Fruit fly (Drosophila melanogaster) whole organism, embryonic: Measurements from ENCODE around the gene mRpS33.

Experiments
- ATbp ChIP-seq: fragments of 200-800 bp; sonication (Bioruptor generic); optimal IDR thresholded peaks from 2 replicates; lab custom pipeline; 2017; ENCODE audit warnings: missing biosample characterization, mild to moderate bottlenecking, missing genetic modification characterization, missing genetic modification reagents
- Adf1 ChIP-seq: fragments of 200-800 bp; sonication (Bioruptor generic); IDR thresholded peaks from 2 replicates; pipeline ENCODE4 v1.3.6; 2022; ENCODE audit warnings: missing biosample characterization, missing genetic modification characterization
- B-H2 ChIP-seq: fragments of 200-800 bp; sonication (Bioruptor generic); optimal IDR thresholded peaks from 2 replicates; lab custom pipeline; 2018; ENCODE audit warnings: missing biosample characterization, mild to moderate bottlenecking, missing genetic modification characterization
- BEAF-32 ChIP-seq: fragments of 200-800 bp; sonication (Bioruptor generic); optimal IDR thresholded peaks from 3 replicates; lab custom pipeline; 2017; ENCODE audit warnings: missing biosample characterization, missing genetic modification characterization, mild to moderate bottlenecking, moderate library complexity, missing genetic modification reagents
- CG10267 ChIP-seq: fragments of 200-800 bp; sonication (Bioruptor generic); optimal IDR thresholded peaks from 2 replicates; lab custom pipeline; 2018; ENCODE audit warnings: missing biosample characterization, mild to moderate bottlenecking, missing genetic modification characterization, moderate library complexity
- CG12391 ChIP-seq: fragments of 200-800 bp; sonication (Bioruptor generic); optimal IDR thresholded peaks from 3 replicates; lab custom pipeline; 2018; ENCODE audit warnings: missing biosample characterization, mild to moderate bottlenecking, missing genetic modification characterization, moderate library complexity
- CG12942 ChIP-seq: fragments of 200-800 bp; sonication (Bioruptor generic); optimal IDR thresholded peaks from 3 replicates; lab custom pipeline; 2016; ENCODE audit warnings: missing biosample characterization, missing genetic modification characterization
- CG13287 ChIP-seq: fragments of 200-800 bp; sonication (Bioruptor generic); IDR thresholded peaks from 2 replicates; pipeline ENCODE4 v1.3.6; 2022; ENCODE audit warnings: missing biosample characterization, missing genetic modification characterization; ENCODE audit not compliant: partially characterized antibody
- CG14710 ChIP-seq: fragments of 200-800 bp; sonication (Bioruptor generic); optimal IDR thresholded peaks from 3 replicates; lab custom pipeline; 2019; ENCODE audit warnings: missing biosample characterization, mild to moderate bottlenecking, missing genetic modification characterization, moderate library complexity
- CG14965 ChIP-seq: fragments of 200-800 bp; sonication (Bioruptor generic); optimal IDR thresholded peaks from 2 replicates; lab custom pipeline; 2016; ENCODE audit warnings: missing biosample characterization, missing genetic modification characterization, borderline replicate concordance
- CG15479 ChIP-seq: fragments of 200-800 bp; sonication (Bioruptor generic); optimal IDR thresholded peaks from 3 replicates; lab custom pipeline; 2019; ENCODE audit warnings: missing biosample characterization, mild to moderate bottlenecking, missing genetic modification characterization, moderate library complexity
- CG2129 ChIP-seq: fragments of 200-800 bp; sonication (Bioruptor generic); IDR thresholded peaks from 2 replicates; pipeline ENCODE4 v1.3.6; 2022; ENCODE audit warnings: missing biosample characterization, missing genetic modification characterization; ENCODE audit not compliant: partially characterized antibody
- CG2875 ChIP-seq: fragments of 200-800 bp; sonication (Bioruptor generic); optimal IDR thresholded peaks from 2 replicates; lab custom pipeline; 2017; ENCODE audit warnings: missing biosample characterization, mild to moderate bottlenecking, missing genetic modification characterization, missing genetic modification reagents
- CG31441 ChIP-seq: fragments of 200-800 bp; sonication (Bioruptor generic); IDR thresholded peaks from 2 replicates; pipeline ENCODE4 v1.3.6; 2022; ENCODE audit warnings: missing biosample characterization, missing genetic modification characterization
- CG34376 ChIP-seq: fragments of 200-800 bp; sonication (Bioruptor generic); optimal IDR thresholded peaks from 2 replicates; lab custom pipeline; 2018; ENCODE audit warnings: missing biosample characterization, mild to moderate bottlenecking, missing genetic modification characterization
- CG4424 ChIP-seq: fragments of 200-800 bp; sonication (Bioruptor generic); optimal IDR thresholded peaks from 3 replicates; lab custom pipeline; 2016; ENCODE audit warnings: missing biosample characterization, missing genetic modification characterization
- CG5180 ChIP-seq: fragments of 200-800 bp; sonication (Bioruptor generic); optimal IDR thresholded peaks from 3 replicates; lab custom pipeline; 2017; ENCODE audit warnings: missing biosample characterization, missing genetic modification characterization, mild to moderate bottlenecking, moderate library complexity, missing genetic modification reagents
- CG8359 ChIP-seq: fragments of 200-800 bp; sonication (Bioruptor generic); optimal IDR thresholded peaks from 2 replicates; lab custom pipeline; 2017; ENCODE audit warnings: missing biosample characterization, mild to moderate bottlenecking, missing genetic modification characterization, borderline replicate concordance
- CG8478 ChIP-seq: fragments of >200 bp; optimal IDR thresholded peaks from 2 replicates; lab custom pipeline; 2018
- CG8944 ChIP-seq: fragments of 200-800 bp; sonication (Bioruptor generic); optimal IDR thresholded peaks from 3 replicates; lab custom pipeline; 2016; ENCODE audit warnings: missing biosample characterization, missing genetic modification characterization
- Dbx ChIP-seq: fragments of 200-800 bp; sonication (Bioruptor generic); IDR thresholded peaks from 3 replicates; pipeline ENCODE4 v1.3.6; 2022; ENCODE audit warnings: missing biosample characterization, missing genetic modification characterization
- Dip2 ChIP-seq: fragments of 200-800 bp; sonication (Bioruptor generic); IDR thresholded peaks from 2 replicates; pipeline ENCODE4 v1.3.6; 2022; ENCODE audit warnings: missing biosample characterization, missing genetic modification characterization
- Dp ChIP-seq: fragments of 200-800 bp; sonication (Bioruptor generic); optimal IDR thresholded peaks from 2 replicates; lab custom pipeline; 2018; ENCODE audit warnings: missing biosample characterization, mild to moderate bottlenecking, missing genetic modification characterization, moderate library complexity
- Fer3 ChIP-seq: fragments of 200-800 bp; sonication (Bioruptor generic); optimal IDR thresholded peaks from 2 replicates; lab custom pipeline; 2018; ENCODE audit warnings: missing biosample characterization, mild to moderate bottlenecking, missing genetic modification characterization, moderate library complexity
- MTF-1 ChIP-seq: fragments of 200-800 bp; sonication (Bioruptor generic); optimal IDR thresholded peaks from 2 replicates; lab custom pipeline; 2018; ENCODE audit warnings: missing biosample characterization, mild to moderate bottlenecking, missing genetic modification characterization, borderline replicate concordance
- Med ChIP-seq: fragments of 200-800 bp; sonication (Bioruptor generic); peaks from one replicate; lab custom pipeline; 2016; ENCODE audit warnings: missing biosample characterization, missing genetic modification characterization, mild to moderate bottlenecking, inconsistent platforms, moderate library complexity
- Myb ChIP-seq: fragments of 200-800 bp; sonication (Bioruptor generic); optimal IDR thresholded peaks from 2 replicates; lab custom pipeline; 2016; ENCODE audit warnings: missing biosample characterization, missing genetic modification characterization
- NC2β ChIP-seq: fragments of 200-800 bp; sonication (Bioruptor generic); optimal IDR thresholded peaks from 2 replicates; lab custom pipeline; 2016; ENCODE audit warnings: missing biosample characterization, missing genetic modification characterization
- Scr ChIP-seq: fragments of 200-800 bp; sonication (Bioruptor generic); IDR thresholded peaks from 2 replicates; pipeline ENCODE4 v1.3.6; 2022; ENCODE audit warnings: missing biosample characterization, missing genetic modification characterization; ENCODE audit not compliant: partially characterized antibody
- Sin3A ChIP-seq: fragments of >200 bp; optimal IDR thresholded peaks from 2 replicates; lab custom pipeline; 2018
- Xrp1 ChIP-seq: fragments of 200-800 bp; sonication (Bioruptor generic); IDR thresholded peaks from 2 replicates; pipeline ENCODE4 v1.3.6; 2022; ENCODE audit warnings: missing biosample characterization, missing genetic modification characterization
- YL-1 ChIP-seq: fragments of 200-800 bp; sonication (Bioruptor generic); optimal IDR thresholded peaks from 3 replicates; lab custom pipeline; 2017; ENCODE audit warnings: missing biosample characterization, mild to moderate bottlenecking, missing genetic modification characterization
- cg ChIP-seq: fragments of 200-800 bp; sonication (Bioruptor generic); optimal IDR thresholded peaks from 3 replicates; lab custom pipeline; 2019; ENCODE audit warnings: missing biosample characterization, mild to moderate bottlenecking, missing genetic modification characterization, moderate library complexity
- ci ChIP-seq: fragments of 200-800 bp; sonication (Bioruptor generic); IDR thresholded peaks from 3 replicates; pipeline ENCODE4 v1.3.6; 2022; ENCODE audit warnings: missing biosample characterization, missing genetic modification characterization
- corto ChIP-seq: fragments of 200-800 bp; sonication (Bioruptor generic); optimal IDR thresholded peaks from 2 replicates; lab custom pipeline; 2016; ENCODE audit warnings: missing biosample characterization, mild to moderate bottlenecking, missing genetic modification characterization, moderate library complexity
- dm ChIP-seq: fragments of 200-800 bp; sonication (Bioruptor generic); optimal IDR thresholded peaks from 3 replicates; lab custom pipeline; 2016; ENCODE audit warnings: missing biosample characterization, missing genetic modification characterization
- dmrt11E ChIP-seq: fragments of 200-800 bp; sonication (Bioruptor generic); optimal IDR thresholded peaks from 3 replicates; lab custom pipeline; 2018; ENCODE audit warnings: missing biosample characterization, mild to moderate bottlenecking, missing genetic modification characterization, moderate library complexity
- dpn ChIP-seq, 2 experiments: fragments of 200-800 bp; sonication (Bioruptor generic); optimal IDR thresholded peaks; 3 replicates each; lab custom pipeline; 2016; ENCODE audit warnings: missing biosample characterization in 2 of 2, missing genetic modification characterization in 2 of 2
- ems ChIP-seq: fragments of 200-800 bp; sonication (Bioruptor generic); optimal IDR thresholded peaks from 3 replicates; lab custom pipeline; 2016; ENCODE audit warnings: missing biosample characterization, missing genetic modification characterization
- gcm ChIP-seq: fragments of 200-800 bp; sonication (Bioruptor generic); optimal IDR thresholded peaks from 2 replicates; lab custom pipeline; 2019; ENCODE audit warnings: missing biosample characterization, mild to moderate bottlenecking, missing genetic modification characterization, moderate library complexity
- lov ChIP-seq, 2 experiments: fragments of 200-800 bp in 1 of 2; fragments of >200 bp in 1 of 2; sonication (Bioruptor generic) in 1 of 2; IDR thresholded peaks in 1 of 2; optimal IDR thresholded peaks in 1 of 2; 2 replicates in 1 of 2; 3 replicates in 1 of 2; pipeline versions ENCODE4 v1.3.6 to Lab custom; 2017 to 2022; ENCODE audit warnings: missing biosample characterization in 1 of 2, missing genetic modification characterization in 1 of 2
- mirr ChIP-seq: fragments of 200-800 bp; sonication (Bioruptor generic); optimal IDR thresholded peaks from 3 replicates; lab custom pipeline; 2018; ENCODE audit warnings: missing biosample characterization, mild to moderate bottlenecking, missing genetic modification characterization
- odd ChIP-seq: fragments of 200-800 bp; sonication (Bioruptor generic); optimal IDR thresholded peaks from 2 replicates; lab custom pipeline; 2017; ENCODE audit warnings: missing biosample characterization, mild to moderate bottlenecking, missing genetic modification characterization
- phol ChIP-seq: fragments of 200-800 bp; sonication (Bioruptor generic); optimal IDR thresholded peaks from 3 replicates; lab custom pipeline; 2018; ENCODE audit warnings: missing biosample characterization, mild to moderate bottlenecking, missing genetic modification characterization, moderate library complexity
- prd ChIP-seq, 3 experiments: fragments of >200 bp in 2 of 3; fragments of 200-800 bp in 1 of 3; sonication (Bioruptor generic) in 1 of 3; optimal IDR thresholded peaks in 2 of 3; IDR thresholded peaks in 1 of 3; 2 replicates in 2 of 3; 3 replicates in 1 of 3; pipeline versions ENCODE4 v1.3.6 to Lab custom; 2017 to 2022; ENCODE audit warnings: missing biosample characterization in 1 of 3, missing genetic modification characterization in 1 of 3
- row ChIP-seq: fragments of 200-800 bp; sonication (Bioruptor generic); IDR thresholded peaks from 3 replicates; pipeline ENCODE4 v1.3.6; 2022; ENCODE audit warnings: missing biosample characterization, missing genetic modification characterization
- sens ChIP-seq: fragments of 200-800 bp; sonication (Bioruptor generic); peaks from one replicate; lab custom pipeline; 2016; ENCODE audit warnings: missing biosample characterization, missing genetic modification characterization
- sr ChIP-seq: fragments of 200-800 bp; sonication (Bioruptor generic); IDR thresholded peaks from 3 replicates; pipeline ENCODE4 v1.3.6; 2022; ENCODE audit warnings: missing biosample characterization, missing genetic modification characterization

mRpS33 gene

dm6 chr3R:16441367-16441923, 5.0 kb upstream of the mRpS33 start, which contains the start of gene ema (continued):
- TF ChIP-seq CG8944 (peak; percentile 8), CG34376 (GFP tag; lab: Kevin White, UChicago) (peak; percentile 51), sens (peak; percentile 81), odd (GFP tag; lab: Kevin White, UChicago) (no peak), mirr (GFP tag; lab: Kevin White, UChicago) (peak; percentile 34), Dip2 (no peak), Dp (GFP tag; lab: Kevin White, UChicago) (peak; percentile 36), Fer3 (peak; percentile 37), CG10267 (tag; lab: Kevin White, UChicago) (peak; percentile 29), Adf1 (GFP tag; lab: Robert Waterston, UW) (peak; percentile 20; the same call in 1 of the 2 replicates), Scr (GFP tag; lab: Robert Waterston, UW) (peak; percentile 24; the same call in 1 of the 2 replicates), CG8478 (lab: Kevin White, UChicago) (no peak), MTF-1 (GFP tag; lab: Kevin White, UChicago) (no peak), sr (GFP tag; lab: Robert Waterston, UW) (no peak), CG15479 (GFP tag; lab: Kevin White, UChicago) (no peak), NC2β (GFP tag; lab: Kevin White, UChicago) (peak; percentile 16), CG12391 (peak; percentile 41), dpn (GFP tag; optimal IDR thresholded peaks at IDR 0.05; lab: Kevin White, UChicago) (peak; percentile 24), Sin3A (peak; percentile 7), ATbp (GFP tag; lab: Kevin White, UChicago) (no peak), CG4424 (GFP tag; lab: Kevin White, UChicago) (peak; percentile 6), phol (peak; percentile 46), CG12942 (GFP tag; lab: Kevin White, UChicago) (peak; percentile 3), YL-1 (GFP tag; lab: Kevin White, UChicago) (peak; percentile 80), CG2875 (GFP tag; lab: Kevin White, UChicago) (no peak), dmrt11E (tag; lab: Kevin White, UChicago) (no peak), Med (GFP tag; lab: Kevin White, UChicago) (peak; percentile 91), ci (GFP tag; lab: Robert Waterston, UW) (peak; percentile 17; the same call in 1 of the 3 replicates), Myb (GFP tag; lab: Kevin White, UChicago) (peak; percentile 64), lov (optimal IDR thresholded peaks at IDR 0.05; lab: Kevin White, UChicago) (no peak), lov (GFP tag; IDR thresholded peaks at IDR 0.05; lab: Robert Waterston, UW) (no peak), corto (no peak), prd (optimal IDR thresholded peaks at IDR 0.05; lab: Kevin White, UChicago) (no peak), prd (GFP tag; IDR thresholded peaks at IDR 0.05; lab: Robert Waterston, UW) (peak; percentile 18; the same call in 1 of the 3 replicates), Xrp1 (GFP tag; lab: Robert Waterston, UW) (peak; percentile 28; the same call in 1 of the 2 replicates), cg (no peak), ems (GFP tag; lab: Kevin White, UChicago) (no peak), CG31441 (GFP tag; lab: Robert Waterston, UW) (peak; percentile 85), CG5180 (GFP tag; lab: Kevin White, UChicago) (no peak), CG14965 (GFP tag; lab: Kevin White, UChicago) (no peak), CG13287 (GFP tag; lab: Robert Waterston, UW) (peak; percentile 65), row (GFP tag; lab: Robert Waterston, UW) (peak; percentile 90), B-H2 (GFP tag; lab: Kevin White, UChicago) (peak; percentile 25), CG2129 (GFP tag; lab: Robert Waterston, UW) (0 out of 2 replicates have a peak, but pooled peaks have one; percentile 10), Dbx (GFP tag; lab: Robert Waterston, UW) (0 out of 3 replicates have a peak, but pooled peaks have one; percentile 38), gcm (no peak), dm (GFP tag; lab: Kevin White, UChicago) (peak; percentile 13), BEAF-32 (GFP tag; lab: Kevin White, UChicago) (peak; percentile 41), CG14710 (tag; lab: Kevin White, UChicago) (peak; percentile 43), CG8359 (GFP tag; lab: Kevin White, UChicago) (no peak)
